Fruit fly (Drosophila melanogaster) whole organism, prepupa: ENCODE measurements around the gene Slc25A46b.

Source experiments
- Blimp-1 ChIP-seq: fragments of 200-800 bp; sonication (Bioruptor generic); optimal IDR thresholded peaks from 3 replicates; lab custom pipeline; 2017; ENCODE audit warnings: missing biosample characterization, missing genetic modification characterization, mild to moderate bottlenecking, moderate library complexity, missing genetic modification reagents
- CG10631 ChIP-seq: fragments of 200-800 bp; sonication (Bioruptor generic); optimal IDR thresholded peaks from 2 replicates; lab custom pipeline; 2016; ENCODE audit warnings: missing biosample characterization, missing genetic modification characterization
- CG10669 ChIP-seq: fragments of 200-800 bp; sonication (Bioruptor generic); optimal IDR thresholded peaks from 3 replicates; lab custom pipeline; 2018; ENCODE audit warnings: missing biosample characterization, mild to moderate bottlenecking, missing genetic modification characterization, moderate library complexity
- CG11294 ChIP-seq: fragments of 200-800 bp; sonication (Bioruptor generic); IDR thresholded peaks from 2 replicates; pipeline ENCODE4 v1.3.6; 2022; ENCODE audit warnings: missing biosample characterization, missing genetic modification characterization
- CG11762 ChIP-seq: fragments of 200-800 bp; sonication (Bioruptor generic); optimal IDR thresholded peaks from 3 replicates; lab custom pipeline; 2016; ENCODE audit warnings: missing biosample characterization, missing genetic modification characterization; ENCODE audit not compliant: insufficient read depth
- CG11902 ChIP-seq: fragments of 200-800 bp; sonication (Bioruptor generic); optimal IDR thresholded peaks from 3 replicates; lab custom pipeline; 2016; ENCODE audit warnings: missing biosample characterization, missing genetic modification characterization
- CG15336 ChIP-seq: fragments of 200-800 bp; sonication (Bioruptor generic); IDR thresholded peaks from 2 replicates; pipeline ENCODE4 v1.3.6; 2022; ENCODE audit warnings: missing biosample characterization, missing genetic modification characterization
- CG1621 ChIP-seq: fragments of 200-800 bp; sonication (Bioruptor generic); optimal IDR thresholded peaks from 3 replicates; lab custom pipeline; 2018; ENCODE audit warnings: missing biosample characterization, mild to moderate bottlenecking, missing genetic modification characterization
- CG16779 ChIP-seq: fragments of 200-800 bp; sonication (Bioruptor generic); optimal IDR thresholded peaks from 3 replicates; lab custom pipeline; 2017; ENCODE audit warnings: missing biosample characterization, mild to moderate bottlenecking, missing genetic modification characterization
- CG3032 ChIP-seq: fragments of 200-800 bp; optimal IDR thresholded peaks from 2 replicates; lab custom pipeline; 2019; ENCODE audit warnings: missing biosample characterization, mild to moderate bottlenecking, missing genetic modification characterization, moderate library complexity
- CG31627 ChIP-seq: fragments of 200-800 bp; sonication (Bioruptor generic); optimal IDR thresholded peaks from 3 replicates; lab custom pipeline; 2016; ENCODE audit warnings: missing biosample characterization, missing genetic modification characterization
- CG32006 ChIP-seq: fragments of 200-800 bp; sonication (Bioruptor generic); optimal IDR thresholded peaks from 3 replicates; lab custom pipeline; 2017; ENCODE audit warnings: missing biosample characterization, mild to moderate bottlenecking, missing genetic modification characterization
- CG34406 ChIP-seq: fragments of 200-800 bp; sonication (Bioruptor generic); optimal IDR thresholded peaks from 3 replicates; lab custom pipeline; 2016; ENCODE audit warnings: missing biosample characterization, missing genetic modification characterization
- CG3919 ChIP-seq: fragments of 200-800 bp; sonication (Bioruptor generic); optimal IDR thresholded peaks from 3 replicates; lab custom pipeline; 2016; ENCODE audit warnings: missing biosample characterization, missing genetic modification characterization
- CG6163 ChIP-seq: fragments of 200-800 bp; sonication (Bioruptor generic); IDR thresholded peaks from 3 replicates; pipeline ENCODE4 v1.3.6; 2022; ENCODE audit warnings: missing biosample characterization, missing genetic modification characterization
- CG6276 ChIP-seq: fragments of 200-800 bp; sonication (Bioruptor generic); optimal IDR thresholded peaks from 2 replicates; lab custom pipeline; 2017; ENCODE audit warnings: missing biosample characterization, mild to moderate bottlenecking, missing genetic modification characterization
- CG6808 ChIP-seq: fragments of 200-800 bp; sonication (Bioruptor generic); optimal IDR thresholded peaks from 3 replicates; lab custom pipeline; 2017; ENCODE audit warnings: missing biosample characterization, missing genetic modification characterization, mild to moderate bottlenecking, moderate library complexity, missing genetic modification reagents
- CG6854 ChIP-seq: fragments of 200-800 bp; sonication (Bioruptor generic); optimal IDR thresholded peaks from 2 replicates; lab custom pipeline; 2017; ENCODE audit warnings: missing biosample characterization, mild to moderate bottlenecking, missing genetic modification characterization
- CG7368 ChIP-seq: fragments of 200-800 bp; sonication (Bioruptor generic); optimal IDR thresholded peaks from 3 replicates; lab custom pipeline; 2016; ENCODE audit warnings: missing biosample characterization, missing genetic modification characterization
- CG8632 ChIP-seq: fragments of 200-800 bp; sonication (Bioruptor generic); optimal IDR thresholded peaks from 3 replicates; lab custom pipeline; 2016; ENCODE audit warnings: missing biosample characterization, missing genetic modification characterization
- CG9139 ChIP-seq: fragments of 200-800 bp; sonication (Bioruptor generic); optimal IDR thresholded peaks from 3 replicates; lab custom pipeline; 2017; ENCODE audit warnings: missing biosample characterization, mild to moderate bottlenecking, missing genetic modification characterization
- Eip78C ChIP-seq: fragments of 200-800 bp; sonication (Bioruptor generic); peaks from one replicate; lab custom pipeline; 2016; ENCODE audit warnings: missing biosample characterization, missing genetic modification characterization
- Ets21C ChIP-seq: fragments of 200-800 bp; sonication (Bioruptor generic); optimal IDR thresholded peaks from 3 replicates; lab custom pipeline; 2016; ENCODE audit warnings: missing biosample characterization, missing genetic modification characterization
- Gug ChIP-seq: fragments of 200-800 bp; sonication (Bioruptor generic); IDR thresholded peaks from 2 replicates; pipeline ENCODE4 v1.3.6; 2022; ENCODE audit warnings: missing biosample characterization, missing genetic modification characterization
- Hr39 ChIP-seq: fragments of 200-800 bp; sonication (Bioruptor generic); optimal IDR thresholded peaks from 2 replicates; lab custom pipeline; 2016; ENCODE audit warnings: missing biosample characterization, missing genetic modification characterization
- Hr4 ChIP-seq: fragments of 200-800 bp; sonication (Bioruptor generic); optimal IDR thresholded peaks from 3 replicates; lab custom pipeline; 2016; ENCODE audit warnings: missing biosample characterization, missing genetic modification characterization
- Lpt ChIP-seq: fragments of 200-800 bp; sonication (Bioruptor generic); optimal IDR thresholded peaks from 3 replicates; lab custom pipeline; 2016; ENCODE audit warnings: missing biosample characterization, missing genetic modification characterization
- Met ChIP-seq: fragments of 200-800 bp; sonication (Bioruptor generic); optimal IDR thresholded peaks from 3 replicates; lab custom pipeline; 2016; ENCODE audit warnings: missing biosample characterization, missing genetic modification characterization
- OdsH ChIP-seq: fragments of 200-800 bp; sonication (Bioruptor generic); optimal IDR thresholded peaks from 3 replicates; lab custom pipeline; 2016; ENCODE audit warnings: missing biosample characterization, missing genetic modification characterization
- Smox ChIP-seq: fragments of 200-800 bp; sonication (Bioruptor generic); optimal IDR thresholded peaks from 3 replicates; lab custom pipeline; 2016; ENCODE audit warnings: missing biosample characterization, missing genetic modification characterization
- Sox14 ChIP-seq: fragments of 200-800 bp; sonication (Bioruptor generic); optimal IDR thresholded peaks from 3 replicates; lab custom pipeline; 2016; ENCODE audit warnings: missing biosample characterization, missing genetic modification characterization
- achi ChIP-seq: fragments of 200-800 bp; sonication (Bioruptor generic); optimal IDR thresholded peaks from 3 replicates; lab custom pipeline; 2016; ENCODE audit warnings: missing biosample characterization, missing genetic modification characterization
- cyc ChIP-seq: fragments of 200-800 bp; sonication (Bioruptor generic); optimal IDR thresholded peaks from 3 replicates; lab custom pipeline; 2016; ENCODE audit warnings: missing biosample characterization, missing genetic modification characterization
- dac ChIP-seq: fragments of 200-800 bp; sonication (Bioruptor generic); optimal IDR thresholded peaks from 2 replicates; lab custom pipeline; 2017; ENCODE audit warnings: missing biosample characterization, mild to moderate bottlenecking, missing genetic modification characterization
- dsx ChIP-seq: fragments of 200-800 bp; optimal IDR thresholded peaks from 3 replicates; lab custom pipeline; 2019; ENCODE audit warnings: missing biosample characterization, mild to moderate bottlenecking, missing genetic modification characterization, moderate library complexity; ENCODE audit not compliant: poor library complexity, severe bottlenecking
- eg ChIP-seq: fragments of 200-800 bp; sonication (Bioruptor generic); IDR thresholded peaks from 3 replicates; pipeline ENCODE4 v1.3.6; 2022; ENCODE audit warnings: missing biosample characterization, missing genetic modification characterization
- esn ChIP-seq: fragments of 200-800 bp; sonication (Bioruptor generic); optimal IDR thresholded peaks from 2 replicates; lab custom pipeline; 2016; ENCODE audit warnings: missing biosample characterization, mild to moderate bottlenecking, missing genetic modification characterization, moderate library complexity
- fd59A ChIP-seq: fragments of 200-800 bp; sonication (Bioruptor generic); optimal IDR thresholded peaks from 2 replicates; lab custom pipeline; 2017; ENCODE audit warnings: missing biosample characterization, mild to moderate bottlenecking, missing genetic modification characterization, missing genetic modification reagents
- fd85E ChIP-seq: fragments of 200-800 bp; sonication (Bioruptor generic); optimal IDR thresholded peaks from 3 replicates; lab custom pipeline; 2016; ENCODE audit warnings: missing biosample characterization, missing genetic modification characterization
- fkh ChIP-seq: fragments of 200-800 bp; sonication (Bioruptor generic); optimal IDR thresholded peaks from 3 replicates; lab custom pipeline; 2017; ENCODE audit warnings: missing biosample characterization, mild to moderate bottlenecking, missing genetic modification characterization, moderate library complexity
- lz ChIP-seq: fragments of 200-800 bp; sonication (Bioruptor generic); optimal IDR thresholded peaks from 3 replicates; lab custom pipeline; 2016; ENCODE audit warnings: missing biosample characterization, missing genetic modification characterization
- net ChIP-seq: fragments of 200-800 bp; sonication (Bioruptor generic); optimal IDR thresholded peaks from 3 replicates; lab custom pipeline; 2016; ENCODE audit warnings: missing biosample characterization, missing genetic modification characterization
- spab ChIP-seq: fragments of 200-800 bp; sonication (Bioruptor generic); optimal IDR thresholded peaks from 2 replicates; lab custom pipeline; 2017; ENCODE audit warnings: missing biosample characterization, mild to moderate bottlenecking, missing genetic modification characterization, missing genetic modification reagents
- ss ChIP-seq, 2 experiments: fragments of 200-800 bp; sonication (Bioruptor generic); optimal IDR thresholded peaks; 2 replicates in 1 of 2; 3 replicates in 1 of 2; lab custom pipeline; 2017 to 2018; ENCODE audit warnings: mild to moderate bottlenecking in 2 of 2, missing biosample characterization in 2 of 2, missing genetic modification characterization in 2 of 2, moderate library complexity in 1 of 2
- topi ChIP-seq: fragments of 200-800 bp; sonication (Bioruptor generic); optimal IDR thresholded peaks from 3 replicates; lab custom pipeline; 2016; ENCODE audit warnings: missing biosample characterization, missing genetic modification characterization
- vri ChIP-seq: fragments of 200-800 bp; sonication (Bioruptor generic); optimal IDR thresholded peaks from 3 replicates; lab custom pipeline; 2016; ENCODE audit warnings: missing biosample characterization, mild to moderate bottlenecking, missing genetic modification characterization

Slc25A46b gene

DNA sequence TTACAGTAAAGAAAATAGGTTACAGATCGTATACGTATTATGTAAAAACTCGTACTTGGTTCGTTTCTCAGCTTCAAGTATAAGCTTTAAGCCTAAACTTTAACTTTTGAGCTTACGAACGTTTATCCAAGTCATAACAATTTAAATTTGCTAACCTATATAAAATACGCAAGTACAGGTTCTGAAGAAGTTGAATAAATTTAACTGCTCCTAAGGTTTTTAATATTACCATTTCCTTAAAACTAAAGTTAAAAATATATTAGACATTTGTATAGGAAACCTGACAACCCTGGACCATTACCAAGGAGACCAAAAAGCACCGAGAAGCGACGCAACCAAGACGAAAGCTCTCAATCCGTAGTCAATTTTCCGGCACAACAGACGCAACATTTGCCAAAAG is 23.3 kb downstream of the Slc25A46b start, which contains the start of gene CG5758 (continued):
- TF ChIP-seq fd59A (no peak), CG3919 (GFP tag; lab: Kevin White, UChicago) (peak; percentile 47), vri (peak; percentile 25), CG11762 (GFP tag; lab: Kevin White, UChicago) (no peak), dsx (GFP tag; lab: Kevin White, UChicago) (no peak), topi (GFP tag; lab: Kevin White, UChicago) (peak; percentile 34), fkh (GFP tag; lab: Kevin White, UChicago) (no peak), CG34406 (no peak), dac (GFP tag; lab: Kevin White, UChicago) (no peak), cyc (GFP tag; lab: Kevin White, UChicago) (peak; percentile 16), Sox14 (peak; percentile 33), CG9139 (no peak), CG6163 (GFP tag; lab: Robert Waterston, UW) (no peak), fd85E (GFP tag; lab: Kevin White, UChicago) (no peak), Smox (GFP tag; lab: Kevin White, UChicago) (peak; percentile 50), Hr39 (GFP tag; lab: Kevin White, UChicago) (peak; percentile 31), CG6808 (GFP tag; lab: Kevin White, UChicago) (no peak), CG11902 (GFP tag; lab: Kevin White, UChicago) (no peak), CG6854 (no peak), Blimp-1 (no peak), Eip78C (GFP tag; lab: Kevin White, UChicago) (peak; percentile 82), Gug (GFP tag; lab: Robert Waterston, UW) (no peak; the same call in 1 of the 2 replicates), CG31627 (GFP tag; lab: Kevin White, UChicago) (peak; percentile 14), CG10631 (GFP tag; lab: Kevin White, UChicago) (peak; percentile 3), CG15336 (GFP tag; lab: Robert Waterston, UW) (no peak), net (GFP tag; lab: Kevin White, UChicago) (peak; percentile 30), CG8632 (no peak), CG3032 (tag; lab: Kevin White, UChicago) (no peak), CG10669 (GFP tag; lab: Kevin White, UChicago) (no peak), CG11294 (GFP tag; lab: Robert Waterston, UW) (no peak), eg (GFP tag; lab: Robert Waterston, UW) (peak; percentile 30; the same call in 1 of the 3 replicates)

DNA sequence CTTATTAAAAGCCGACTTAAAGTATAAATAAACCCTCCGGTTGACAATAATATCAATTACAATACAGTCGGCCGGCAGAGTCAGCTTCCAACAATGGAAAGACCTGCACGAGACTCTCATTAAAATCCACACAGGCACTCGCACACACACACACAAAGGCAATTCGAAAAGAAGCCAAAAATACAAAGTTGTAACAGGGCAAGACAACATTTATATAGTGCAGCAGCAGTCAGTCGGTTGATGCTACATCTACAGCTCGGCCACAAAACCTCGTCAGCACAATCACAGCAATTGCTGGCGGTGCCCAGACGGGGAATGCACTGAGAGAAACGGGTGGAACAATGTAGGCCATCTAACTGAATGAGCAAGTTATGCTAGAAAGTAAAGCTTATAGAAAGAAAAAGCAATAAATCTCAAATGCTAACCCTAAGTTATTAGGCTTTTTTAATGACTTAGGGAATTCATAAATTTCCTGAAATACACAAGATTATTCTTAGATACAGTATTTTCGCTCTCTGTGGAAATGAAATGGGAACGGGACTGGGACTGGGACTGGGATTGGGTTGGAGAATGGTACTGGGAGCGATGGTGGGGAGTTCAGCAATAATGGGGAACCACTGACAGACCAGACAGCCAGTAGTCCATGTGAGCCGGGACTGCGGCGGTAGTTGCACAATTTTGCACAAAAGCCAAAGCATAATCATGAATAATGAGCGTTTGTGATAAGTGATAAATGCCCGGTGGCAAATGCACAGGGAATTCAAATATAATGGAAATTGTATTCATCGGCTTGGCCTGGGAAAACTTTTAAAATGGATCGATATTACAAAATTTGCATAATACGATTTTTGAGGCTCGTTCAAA is 25.2 kb downstream of the Slc25A46b start:
- peak; percentile 95 for TF ChIP-seq Lpt (GFP tag; lab: Kevin White, UChicago)
- TF ChIP-seq esn (GFP tag; lab: Kevin White, UChicago): peak; percentile 96
- peak; percentile 94 for TF ChIP-seq Smox (GFP tag; lab: Kevin White, UChicago)
- TF ChIP-seq CG1621 (tag; lab: Kevin White, UChicago): peak; percentile 97
- TF ChIP-seq CG6808 (GFP tag; lab: Kevin White, UChicago): peak; percentile 96
- TF ChIP-seq CG11902 (GFP tag; lab: Kevin White, UChicago): peak; percentile 93
- peak; percentile 96 for TF ChIP-seq Hr4 (GFP tag; lab: Kevin White, UChicago)
- peak; percentile 90 for TF ChIP-seq Ets21C (GFP tag; lab: Kevin White, UChicago)
- peak; percentile 95 for TF ChIP-seq lz (GFP tag; lab: Kevin White, UChicago)
- TF ChIP-seq eg (GFP tag; lab: Robert Waterston, UW): peak; percentile 97
- peak; percentile 96 for TF ChIP-seq net (GFP tag; lab: Kevin White, UChicago)
- TF ChIP-seq spab (GFP tag; lab: Kevin White, UChicago): peak; percentile 96
- TF ChIP-seq CG6854: peak; percentile 89
- TF ChIP-seq CG32006 (GFP tag; lab: Kevin White, UChicago): peak; percentile 96
- peak; percentile 95 for TF ChIP-seq achi (GFP tag; lab: Kevin White, UChicago)
- TF ChIP-seq CG16779 (tag; lab: Kevin White, UChicago): peak; percentile 95
- TF ChIP-seq CG6276 (GFP tag; lab: Kevin White, UChicago): peak; percentile 96
- peak; percentile 88 for TF ChIP-seq fd85E (GFP tag; lab: Kevin White, UChicago)
- TF ChIP-seq Met: peak; percentile 94
- peak; percentile 95 for TF ChIP-seq CG11762 (GFP tag; lab: Kevin White, UChicago)
- peak; percentile 98 for TF ChIP-seq CG10631 (GFP tag; lab: Kevin White, UChicago)
- TF ChIP-seq CG7368: peak; percentile 97
- peak; percentile 98 for TF ChIP-seq CG15336 (GFP tag; lab: Robert Waterston, UW)
- peak; percentile 96 for TF ChIP-seq OdsH
- peak; percentile 92 for TF ChIP-seq dac (GFP tag; lab: Kevin White, UChicago)
- peak; percentile 95 for TF ChIP-seq Hr39 (GFP tag; lab: Kevin White, UChicago)
- TF ChIP-seq dsx (GFP tag; lab: Kevin White, UChicago): peak; percentile 99
- TF ChIP-seq Blimp-1: peak; percentile 74
- peak; percentile 97 for TF ChIP-seq ss (GFP tag; optimal IDR thresholded peaks at IDR 0.05; lab: Kevin White, UChicago)
